Worm (Caenorhabditis elegans) whole organism, young adult: ENCODE results near the gene pgm-3.

Experiments
- B0261.1 ChIP-seq: sonication (generic microtip); optimal IDR thresholded peaks from 2 replicates; lab custom pipeline; 2016; ENCODE audit warnings: mild to moderate bottlenecking, missing genetic modification characterization, moderate library complexity, missing compliant biosample characterization
- B0336.3 ChIP-seq: fragments of 200-800 bp; sonication (Bioruptor generic); IDR thresholded peaks from 2 replicates; pipeline ENCODE4 v1.3.6; 2022; ENCODE audit warnings: missing genetic modification characterization, missing compliant biosample characterization
- D2030.7 ChIP-seq: fragments of 200-800 bp; sonication (Bioruptor generic); IDR thresholded peaks from 2 replicates; pipeline ENCODE4 v1.3.6; 2022; ENCODE audit warnings: missing genetic modification reagents, missing genetic modification characterization, missing compliant biosample characterization
- F23B12.7 ChIP-seq: sonication (generic microtip); optimal IDR thresholded peaks from 2 replicates; lab custom pipeline; 2017; ENCODE audit warnings: missing genetic modification characterization, mild to moderate bottlenecking, missing compliant biosample characterization, antibody characterized with exemption, moderate library complexity; ENCODE audit not compliant: insufficient read depth
- F52B5.7 ChIP-seq: sonication (generic microtip); optimal IDR thresholded peaks from 2 replicates; lab custom pipeline; 2016; ENCODE audit warnings: mild to moderate bottlenecking, missing genetic modification characterization, missing compliant biosample characterization
- F55B11.4 ChIP-seq: sonication (generic microtip); optimal IDR thresholded peaks from 2 replicates; lab custom pipeline; 2016; ENCODE audit warnings: missing compliant biosample characterization, missing genetic modification characterization, borderline replicate concordance; ENCODE audit not compliant: insufficient read depth
- F57C9.4 ChIP-seq: sonication (generic microtip); optimal IDR thresholded peaks from 2 replicates; lab custom pipeline; 2017; ENCODE audit warnings: mild to moderate bottlenecking, missing genetic modification characterization, missing compliant biosample characterization
- K12H6.12 ChIP-seq: fragments of 200-800 bp; sonication (Bioruptor generic); optimal IDR thresholded peaks from 2 replicates; lab custom pipeline; 2018; ENCODE audit warnings: mild to moderate bottlenecking, missing genetic modification characterization, missing compliant biosample characterization
- T07F8.4 ChIP-seq: sonication (generic microtip); optimal IDR thresholded peaks from 2 replicates; lab custom pipeline; 2016; ENCODE audit warnings: mild to moderate bottlenecking, missing genetic modification characterization, moderate library complexity, missing compliant biosample characterization
- Y53F4B.3 ChIP-seq: fragments of 200-800 bp; sonication (Bioruptor generic); IDR thresholded peaks from 2 replicates; pipeline ENCODE4 v1.3.6; 2022; ENCODE audit warnings: missing genetic modification reagents, missing genetic modification characterization, missing compliant biosample characterization
- Y53G8AR.9 ChIP-seq: fragments of 200-800 bp; sonication (Bioruptor generic); conservative IDR thresholded peaks from 2 replicates; pipeline ENCODE4 v1.3.6; 2022; ENCODE audit warnings: missing genetic modification reagents, missing genetic modification characterization, missing compliant biosample characterization
- Y79H2A.3 ChIP-seq: fragments of 200-800 bp; sonication (Bioruptor generic); conservative IDR thresholded peaks from 2 replicates; pipeline ENCODE4 v1.3.6; 2022; ENCODE audit warnings: missing genetic modification reagents, missing genetic modification characterization, missing compliant biosample characterization
- ama-1 ChIP-seq, 3 experiments: fragments of 150-350 bp in 1 of 3; sonication (generic microtip) in 2 of 3; optimal IDR thresholded peaks; 2 replicates each; lab custom pipeline; 2014 to 2018; ENCODE audit warnings: missing biosample characterization in 2 of 3, missing genetic modification characterization in 2 of 3, missing genetic modification reagents in 2 of 3
- atf-7 ChIP-seq: sonication (generic microtip); optimal IDR thresholded peaks from 2 replicates; lab custom pipeline; 2017; ENCODE audit warnings: mild to moderate bottlenecking, missing genetic modification characterization, missing compliant biosample characterization
- bed-2 ChIP-seq: fragments of 200-800 bp; sonication (Bioruptor generic); IDR thresholded peaks from 2 replicates; pipeline ENCODE4 v1.3.6; 2022; ENCODE audit warnings: missing genetic modification reagents, missing genetic modification characterization, missing compliant biosample characterization
- ceh-27 ChIP-seq: fragments of 200-800 bp; sonication (Bioruptor generic); optimal IDR thresholded peaks from 2 replicates; lab custom pipeline; 2018; ENCODE audit warnings: mild to moderate bottlenecking, missing genetic modification characterization, moderate library complexity, missing compliant biosample characterization
- ceh-58 ChIP-seq: fragments of 200-800 bp; sonication (Bioruptor generic); IDR thresholded peaks from 2 replicates; pipeline ENCODE4 v1.3.6; 2022; ENCODE audit warnings: missing genetic modification characterization, missing compliant biosample characterization
- chd-7 ChIP-seq: sonication (generic microtip); optimal IDR thresholded peaks from 2 replicates; lab custom pipeline; 2016; ENCODE audit warnings: mild to moderate bottlenecking, missing genetic modification characterization, moderate library complexity, missing compliant biosample characterization
- egl-44 ChIP-seq: fragments of 200-800 bp; sonication (Bioruptor generic); IDR thresholded peaks from 2 replicates; pipeline ENCODE4 v1.3.6; 2022; ENCODE audit warnings: missing genetic modification reagents, missing genetic modification characterization, missing compliant biosample characterization
- ekl-4 ChIP-seq: fragments of 200-800 bp; sonication (Bioruptor generic); IDR thresholded peaks from 2 replicates; pipeline ENCODE4 v1.3.6; 2022; ENCODE audit warnings: missing genetic modification reagents, missing genetic modification characterization, missing compliant biosample characterization
- gei-17 ChIP-seq: fragments of 200-800 bp; sonication (Bioruptor generic); optimal IDR thresholded peaks from 2 replicates; lab custom pipeline; 2018; ENCODE audit warnings: mild to moderate bottlenecking, missing genetic modification characterization, missing compliant biosample characterization
- hmg-1.2 ChIP-seq: fragments of 200-800 bp; sonication (Bioruptor generic); IDR thresholded peaks from 2 replicates; pipeline ENCODE4 v1.3.6; 2022; ENCODE audit warnings: missing genetic modification reagents, missing genetic modification characterization, missing compliant biosample characterization
- hmg-20 ChIP-seq: fragments of 200-800 bp; sonication (Bioruptor generic); IDR thresholded peaks from 2 replicates; pipeline ENCODE4 v1.3.6; 2022; ENCODE audit warnings: missing genetic modification reagents, missing genetic modification characterization, missing compliant biosample characterization
- lag-1 ChIP-seq: fragments of 200-800 bp; sonication (Bioruptor generic); IDR thresholded peaks from 2 replicates; pipeline ENCODE4 v1.3.6; 2022; ENCODE audit warnings: missing genetic modification reagents, missing genetic modification characterization, missing compliant biosample characterization
- lin-54 ChIP-seq: fragments of 200-800 bp; sonication (Bioruptor generic); optimal IDR thresholded peaks from 2 replicates; lab custom pipeline; 2018; ENCODE audit warnings: mild to moderate bottlenecking, missing genetic modification characterization, missing compliant biosample characterization
- lsy-27 ChIP-seq: sonication (generic microtip); optimal IDR thresholded peaks from 2 replicates; lab custom pipeline; 2017; ENCODE audit warnings: missing genetic modification characterization, mild to moderate bottlenecking, missing compliant biosample characterization, antibody characterized with exemption, missing genotype, borderline replicate concordance; ENCODE audit not compliant: insufficient read depth
- madf-6 ChIP-seq: fragments of 200-800 bp; sonication (Bioruptor generic); IDR thresholded peaks from 2 replicates; pipeline ENCODE4 v1.3.6; 2022; ENCODE audit warnings: missing genetic modification reagents, missing genetic modification characterization, missing compliant biosample characterization
- madf-8 ChIP-seq: fragments of 200-800 bp; sonication (Bioruptor generic); conservative IDR thresholded peaks from 2 replicates; pipeline ENCODE4 v1.3.6; 2022; ENCODE audit warnings: missing genetic modification reagents, missing genetic modification characterization, missing compliant biosample characterization
- mes-4 ChIP-seq: sonication (generic microtip); optimal IDR thresholded peaks from 2 replicates; lab custom pipeline; 2016; ENCODE audit warnings: missing genotype, missing genetic modification characterization, missing compliant biosample characterization
- nfya-1 ChIP-seq: sonication (generic microtip); optimal IDR thresholded peaks from 2 replicates; lab custom pipeline; 2017; ENCODE audit warnings: antibody characterized with exemption, missing compliant biosample characterization, missing genetic modification characterization, borderline replicate concordance; ENCODE audit not compliant: insufficient read depth
- nfya-2 ChIP-seq: fragments of 200-800 bp; sonication (Bioruptor generic); IDR thresholded peaks from 2 replicates; pipeline ENCODE4 v1.3.6; 2022; ENCODE audit warnings: missing genetic modification reagents, missing genetic modification characterization, missing compliant biosample characterization
- nfyb-1 ChIP-seq: fragments of 200-800 bp; sonication (Bioruptor generic); IDR thresholded peaks from 2 replicates; pipeline ENCODE4 v1.3.6; 2022; ENCODE audit warnings: missing genetic modification reagents, missing genetic modification characterization, missing compliant biosample characterization
- nhr-90 ChIP-seq: sonication (generic microtip); optimal IDR thresholded peaks from 2 replicates; lab custom pipeline; 2016; ENCODE audit warnings: missing genotype, mild to moderate bottlenecking, missing genetic modification characterization, missing compliant biosample characterization
- repo-1 ChIP-seq: sonication (generic microtip); optimal IDR thresholded peaks from 2 replicates; lab custom pipeline; 2017; ENCODE audit warnings: mild to moderate bottlenecking, missing genetic modification characterization, missing compliant biosample characterization
- snpc-1.3 ChIP-seq: sonication (generic microtip); optimal IDR thresholded peaks from 2 replicates; lab custom pipeline; 2017; ENCODE audit warnings: missing genetic modification characterization, mild to moderate bottlenecking, missing compliant biosample characterization, antibody characterized with exemption, moderate library complexity, missing genotype, missing genetic modification reagents; ENCODE audit not compliant: insufficient read depth
- snpc-3.4 ChIP-seq: sonication (generic microtip); optimal IDR thresholded peaks from 2 replicates; lab custom pipeline; 2017; ENCODE audit warnings: missing genetic modification characterization, mild to moderate bottlenecking, missing compliant biosample characterization, antibody characterized with exemption, moderate library complexity, missing genotype, missing genetic modification reagents
- sptf-2 ChIP-seq: fragments of 200-800 bp; sonication (Bioruptor generic); optimal IDR thresholded peaks from 2 replicates; lab custom pipeline; 2018; ENCODE audit warnings: mild to moderate bottlenecking, missing genetic modification characterization, missing compliant biosample characterization
- tbp1 ChIP-seq: fragments of 200-800 bp; sonication (Bioruptor generic); optimal IDR thresholded peaks from 2 replicates; lab custom pipeline; 2018; ENCODE audit warnings: mild to moderate bottlenecking, missing genetic modification characterization, missing compliant biosample characterization
- unc-130 ChIP-seq: sonication (generic microtip); optimal IDR thresholded peaks from 2 replicates; lab custom pipeline; 2016; ENCODE audit warnings: missing genetic modification reagents, missing genetic modification characterization, missing compliant biosample characterization
- zim-3 ChIP-seq: sonication (generic microtip); optimal IDR thresholded peaks from 2 replicates; lab custom pipeline; 2017; ENCODE audit warnings: mild to moderate bottlenecking, missing genetic modification characterization, moderate library complexity, missing compliant biosample characterization
- ztf-18 ChIP-seq: sonication (generic microtip); optimal IDR thresholded peaks from 2 replicates; lab custom pipeline; 2016; ENCODE audit warnings: missing genotype, mild to moderate bottlenecking, missing genetic modification characterization, missing compliant biosample characterization
- ztf-26 ChIP-seq: sonication (generic microtip); optimal IDR thresholded peaks from 2 replicates; lab custom pipeline; 2017; ENCODE audit warnings: missing genetic modification characterization, missing compliant biosample characterization
- ztf-28 ChIP-seq: fragments of 200-800 bp; sonication (Bioruptor generic); IDR thresholded peaks from 2 replicates; pipeline ENCODE4 v1.3.6; 2022; ENCODE audit warnings: missing genetic modification reagents, missing genetic modification characterization, missing compliant biosample characterization
- ztf-3 ChIP-seq: fragments of 200-800 bp; sonication (Bioruptor generic); optimal IDR thresholded peaks from 2 replicates; lab custom pipeline; 2018; ENCODE audit warnings: mild to moderate bottlenecking, missing genetic modification characterization, missing compliant biosample characterization
- ztf-6 ChIP-seq: fragments of 200-800 bp; sonication (Bioruptor generic); IDR thresholded peaks from 2 replicates; pipeline ENCODE4 v1.3.6; 2022; ENCODE audit warnings: missing genetic modification reagents, missing genetic modification characterization, missing compliant biosample characterization

The pgm-3 gene

DNA sequence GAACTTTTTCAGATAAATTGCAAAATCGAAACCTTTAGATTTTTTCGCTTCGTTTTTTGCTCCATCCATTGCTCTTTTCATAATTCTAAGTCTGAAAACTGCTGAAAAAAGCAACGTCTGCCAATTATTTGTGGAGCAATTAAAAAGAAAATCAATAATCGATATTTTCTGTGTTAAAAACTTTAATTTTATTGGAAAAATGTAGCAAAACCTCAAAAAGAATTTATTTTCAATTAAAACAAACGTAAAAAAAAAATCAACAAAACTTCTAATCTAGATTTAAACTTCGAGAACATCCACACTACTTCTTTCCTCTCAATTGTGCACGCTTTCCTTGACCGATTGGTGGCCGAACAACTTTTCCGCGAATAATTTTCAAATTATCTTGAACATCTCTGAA is 13.8 kb downstream of the pgm-3 start, which contains the start of gene F21D5.5:
Gene F21D5.5, minus strand, starts transcription at position 101 of the 400 bp plus-strand sequence.
- TF ChIP-seq D2030.7 (no peak), ztf-18 (no peak), snpc-1.3 (tag; lab: Kevin White, UChicago) (no peak), madf-8 (no peak), ztf-28 (GFP tag; lab: Robert Waterston, UW) (no peak), nfya-2 (GFP tag; lab: Robert Waterston, UW) (no peak), F23B12.7 (no peak), tbp1 (GFP tag; lab: Kevin White, UChicago) (no peak), F55B11.4 (tag; lab: Kevin White, UChicago) (no peak), ama-1 (optimal IDR thresholded peaks at IDR 0.05; lab: Kevin White, UChicago) (no peak), ama-1 (GFP tag; optimal IDR thresholded peaks at IDR 0.05; lab: Kevin White, UChicago) (no peak), chd-7 (no peak), nfya-1 (tag; lab: Kevin White, UChicago) (no peak), ztf-3 (GFP tag; lab: Kevin White, UChicago) (no peak), ztf-6 (GFP tag; lab: Robert Waterston, UW) (no peak), ekl-4 (no peak), Y53G8AR.9 (GFP tag; lab: Robert Waterston, UW) (no peak)

DNA sequence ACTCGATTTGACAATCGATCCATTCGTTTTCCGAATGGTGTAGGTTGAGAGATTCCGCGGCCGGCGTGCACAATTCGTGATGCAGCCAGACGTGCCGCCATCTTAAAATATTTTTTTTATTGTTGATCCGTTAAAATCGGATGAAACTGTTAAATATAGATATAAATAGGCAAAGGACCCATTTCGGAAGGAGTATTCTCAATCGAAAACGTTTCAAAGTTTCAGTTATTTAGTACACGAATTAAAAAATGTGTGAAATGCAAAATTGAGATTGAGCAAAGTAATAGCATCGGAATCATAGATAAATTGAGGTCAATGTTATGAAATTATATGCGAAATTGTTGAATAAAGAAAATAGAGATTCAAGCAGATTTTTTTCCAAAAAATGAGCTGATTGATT is 14.4 kb downstream of the pgm-3 start, which contains the start of gene mrps-33:
Gene mrps-33, minus strand, starts transcription at position 101 of the 400 bp plus-strand sequence.
- TF ChIP-seq ztf-18, result peak; percentile 8
- TF ChIP-seq lag-1 (GFP tag; lab: Robert Waterston, UW), result no peak
- TF ChIP-seq, all 124 proteins: peak for 1

DNA sequence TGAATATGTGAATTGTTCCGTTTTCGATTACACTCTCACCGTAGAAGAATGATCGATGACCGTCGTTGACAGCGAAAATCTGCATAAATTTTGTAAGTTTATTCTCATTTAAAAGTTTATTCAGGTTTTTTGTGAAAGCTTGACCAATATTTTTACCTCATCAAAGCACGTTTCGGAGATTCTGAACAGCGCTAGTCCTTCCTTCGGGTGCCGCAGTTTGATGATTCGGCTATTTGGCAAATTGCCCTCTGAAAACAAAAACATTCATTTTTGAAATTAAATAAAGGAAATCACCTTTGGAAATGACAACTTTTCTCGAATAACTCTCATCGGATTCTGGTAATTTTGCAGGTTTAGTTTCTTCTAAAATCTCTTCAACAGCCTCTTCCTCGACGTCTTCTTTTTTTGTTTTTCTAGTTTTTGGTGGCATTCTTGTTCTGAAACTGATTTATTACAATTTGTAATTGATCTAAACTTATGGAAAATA is 15.5 kb downstream of the pgm-3 start, which contains the start of gene F21D5.6:
Gene F21D5.6, minus strand, starts transcription at position 437 of the 487 bp plus-strand sequence.
- TF ChIP-seq snpc-1.3 (tag; lab: Kevin White, UChicago) (no peak), ceh-27 (GFP tag; lab: Kevin White, UChicago) (no peak), tbp1 (GFP tag; lab: Kevin White, UChicago) (no peak), T07F8.4 (no peak), ztf-26 (tag; lab: Kevin White, UChicago) (no peak), madf-6 (GFP tag; lab: Robert Waterston, UW) (peak; percentile 32; the same call in 1 of the 2 replicates), bed-2 (GFP tag; lab: Robert Waterston, UW) (no peak), nfyb-1 (GFP tag; lab: Robert Waterston, UW) (peak; percentile 57; the same call in 1 of the 2 replicates), lin-54 (GFP tag; lab: Kevin White, UChicago) (no peak), mes-4 (tag; lab: Kevin White, UChicago) (no peak), sptf-2 (GFP tag; lab: Kevin White, UChicago) (no peak), nhr-90 (tag; lab: Kevin White, UChicago) (no peak), F57C9.4 (no peak), hmg-1.2 (no peak), F52B5.7 (no peak), ekl-4 (no peak), snpc-3.4 (tag; lab: Kevin White, UChicago) (peak; percentile 8), B0336.3 (0 out of 2 replicates have a peak, but pooled peaks have one; percentile 24), ceh-58 (no peak), B0261.1 (tag; lab: Kevin White, UChicago) (no peak), gei-17 (no peak), zim-3 (tag; lab: Kevin White, UChicago) (no peak), unc-130 (GFP tag; lab: Kevin White, UChicago) (no peak), Y79H2A.3 (GFP tag; lab: Robert Waterston, UW) (no peak), repo-1 (tag; lab: Kevin White, UChicago) (peak; percentile 56), K12H6.12 (tag; lab: Kevin White, UChicago) (no peak), hmg-20 (GFP tag; lab: Robert Waterston, UW) (no peak), atf-7 (tag; lab: Kevin White, UChicago) (no peak), egl-44 (no peak), lsy-27 (no peak), Y53F4B.3 (GFP tag; lab: Robert Waterston, UW) (no peak)
